Fruit fly (Drosophila melanogaster): ENCODE data around the gene Afti.

Afti gene

dm6 chr3R:14373828-14374217, 47.3 kb upstream of the Afti start (continued):
- peak; percentile 23; the same call in 1 of the 2 replicates for TF ChIP-seq Xrp1 (GFP tag; IDR thresholded peaks at IDR 0.05)
- no peak for TF ChIP-seq CG2202 (tag; optimal IDR thresholded peaks at IDR 0.05)
- TF ChIP-seq HmgD (GFP tag; optimal IDR thresholded peaks at IDR 0.05) = no peak
- TF ChIP-seq Poxn (GFP tag; IDR thresholded peaks at IDR 0.05) = no peak
- no peak for TF ChIP-seq Hmr (GFP tag; optimal IDR thresholded peaks at IDR 0.05)
- peak; percentile 14; the same call in 1 of the 3 replicates for TF ChIP-seq row (GFP tag; IDR thresholded peaks at IDR 0.05)
- no peak for TF ChIP-seq Rx (GFP tag; IDR thresholded peaks at IDR 0.05)
- TF ChIP-seq CG11247 (GFP tag; IDR thresholded peaks at IDR 0.05) = no peak
- TF ChIP-seq Med (GFP tag) = no peak
- no peak for TF ChIP-seq Rfx (GFP tag; IDR thresholded peaks at IDR 0.05)
- no peak for TF ChIP-seq CG7271 (tag; optimal IDR thresholded peaks at IDR 0.05)
- TF ChIP-seq Trl (optimal IDR thresholded peaks at IDR 0.05) = no peak
- TF ChIP-seq Trl (GFP tag; optimal IDR thresholded peaks at IDR 0.05) = no peak
- no peak for TF ChIP-seq B-H1 (GFP tag; IDR thresholded peaks at IDR 0.05)
- no peak for TF ChIP-seq CG5245 (GFP tag; optimal IDR thresholded peaks at IDR 0.05)
- TF ChIP-seq CG18619 (GFP tag; optimal IDR thresholded peaks at IDR 0.05) = no peak
- no peak for TF ChIP-seq CG15073 (GFP tag; optimal IDR thresholded peaks at IDR 0.05)
- no peak for TF ChIP-seq repo (GFP tag; optimal IDR thresholded peaks at IDR 0.05)
- no peak for TF ChIP-seq Ada2b (GFP tag; IDR thresholded peaks at IDR 0.05)
- no peak for TF ChIP-seq gro (GFP tag; optimal IDR thresholded peaks at IDR 0.05)
- TF ChIP-seq CG2116 (GFP tag; optimal IDR thresholded peaks at IDR 0.05) = no peak
- TF ChIP-seq CG9727 (GFP tag; optimal IDR thresholded peaks at IDR 0.05) = no peak
- no peak for TF ChIP-seq cato (GFP tag; optimal IDR thresholded peaks at IDR 0.05; ENCODE audit: borderline replicate concordance)
- TF ChIP-seq fd3F (GFP tag; optimal IDR thresholded peaks at IDR 0.05) = no peak
- TF ChIP-seq CG8281 (tag; optimal IDR thresholded peaks at IDR 0.05) = no peak
- no peak for TF ChIP-seq Ptx1 (GFP tag; IDR thresholded peaks at IDR 0.05)
- TF ChIP-seq knrl (GFP tag; IDR thresholded peaks at IDR 0.05; ENCODE audit: partially characterized antibody) = no peak
- no peak for TF ChIP-seq CG4360 (GFP tag; IDR thresholded peaks at IDR 0.05)
- no peak for TF ChIP-seq inv (GFP tag; IDR thresholded peaks at IDR 0.05; ENCODE audit: partially characterized antibody)
- no peak for TF ChIP-seq Xbp1 (GFP tag; optimal IDR thresholded peaks at IDR 0.05)
- TF ChIP-seq stc (GFP tag; IDR thresholded peaks at IDR 0.05) = peak; percentile 33; the same call in 1 of the 2 replicates
- peak; percentile 20 for TF ChIP-seq Sox102F (GFP tag; optimal IDR thresholded peaks at IDR 0.05)
- peak in 1 of 2 experiments; percentile 46 for TF ChIP-seq bsh (GFP tag; optimal IDR thresholded peaks at IDR 0.05)
- no peak for TF ChIP-seq unc-4 (GFP tag; IDR thresholded peaks at IDR 0.05; ENCODE audit: partially characterized antibody)
- no peak for TF ChIP-seq CG1602 (GFP tag; optimal IDR thresholded peaks at IDR 0.05)
- 0 out of 2 replicates have a peak, but pooled peaks have one; percentile 26 for TF ChIP-seq dati (GFP tag; IDR thresholded peaks at IDR 0.05)
- TF ChIP-seq slou (GFP tag; optimal IDR thresholded peaks at IDR 0.05) = no peak
- no peak for TF ChIP-seq sc (optimal IDR thresholded peaks at IDR 0.05)
- TF ChIP-seq sc (GFP tag; optimal IDR thresholded peaks at IDR 0.05) = no peak
- TF ChIP-seq ash1 (GFP tag; optimal IDR thresholded peaks at IDR 0.05) = no peak
- TF ChIP-seq tio (GFP tag; optimal IDR thresholded peaks at IDR 0.05) = no peak
- peak; percentile 85 for TF ChIP-seq Drgx (GFP tag; IDR thresholded peaks at IDR 0.05)
- TF ChIP-seq shn (GFP tag; optimal IDR thresholded peaks at IDR 0.05) = no peak
- no peak for TF ChIP-seq Kr (GFP tag; optimal IDR thresholded peaks at IDR 0.05)
- 0 out of 2 replicates have a peak, but pooled peaks have one; percentile 27 for TF ChIP-seq HLH3B (GFP tag; IDR thresholded peaks at IDR 0.05)
- 0 out of 2 replicates have a peak, but pooled peaks have one; percentile 11 for TF ChIP-seq Awh (GFP tag; IDR thresholded peaks at IDR 0.05)
- no peak for TF ChIP-seq CG2712 (tag; optimal IDR thresholded peaks at IDR 0.05)
- peak; percentile 8 for TF ChIP-seq Blimp-1 (GFP tag; optimal IDR thresholded peaks at IDR 0.05)
- TF ChIP-seq Side (GFP tag; optimal IDR thresholded peaks at IDR 0.05) = no peak
- no peak for TF ChIP-seq CG3847 (GFP tag; IDR thresholded peaks at IDR 0.05)
- TF ChIP-seq CG7839 (tag; optimal IDR thresholded peaks at IDR 0.05) = no peak
- no peak for TF ChIP-seq Neu2 (GFP tag; optimal IDR thresholded peaks at IDR 0.05; ENCODE audit: borderline replicate concordance)

Data from whole organism, embryonic.